Fruit fly (Drosophila melanogaster): ENCODE results near the gene CG13992.

CG13992 gene

dm6 chr2L:5972005-5972404 lies 4.5 kb upstream of the CG13992 start (continued):
- TF ChIP-seq Doc2 (GFP tag; IDR thresholded peaks at IDR 0.05) (no peak; the same call in 1 of the 2 replicates), HLH54F (GFP tag; optimal IDR thresholded peaks at IDR 0.05) (no peak), Camta (GFP tag; optimal IDR thresholded peaks at IDR 0.05) (no peak), CG18011 (GFP tag; optimal IDR thresholded peaks at IDR 0.05) (no peak), Rfx (GFP tag; IDR thresholded peaks at IDR 0.05) (peak; percentile 81), B-H2 (GFP tag; optimal IDR thresholded peaks at IDR 0.05) (no peak), gcm (GFP tag; optimal IDR thresholded peaks at IDR 0.05) (no peak), br (optimal IDR thresholded peaks at IDR 0.05) (no peak), cwo (GFP tag; optimal IDR thresholded peaks at IDR 0.05) (no peak), Dip3 (GFP tag; optimal IDR thresholded peaks at IDR 0.05) (no peak), Fer1 (GFP tag; optimal IDR thresholded peaks at IDR 0.05) (no peak), esg (GFP tag; conservative IDR thresholded peaks at IDR 0.05) (no peak; the same call in 1 of the 2 replicates), CG17802 (tag; optimal IDR thresholded peaks at IDR 0.05) (no peak), H15 (GFP tag; IDR thresholded peaks at IDR 0.05) (peak; percentile 36; the same call in 1 of the 3 replicates), Scr (GFP tag; IDR thresholded peaks at IDR 0.05; ENCODE audit: partially characterized antibody) (no peak), ftz-f1 (GFP tag; optimal IDR thresholded peaks at IDR 0.05) (no peak), NK7.1 (GFP tag; optimal IDR thresholded peaks at IDR 0.05) (no peak), lab (GFP tag; optimal IDR thresholded peaks at IDR 0.05) (peak; percentile 63), disco-r (GFP tag; optimal IDR thresholded peaks at IDR 0.05) (no peak), Hr3 (GFP tag; optimal IDR thresholded peaks at IDR 0.05) (no peak), croc (GFP tag; conservative IDR thresholded peaks at IDR 0.05) (no peak), trh (GFP tag; optimal IDR thresholded peaks at IDR 0.05) (no peak), CG8478 (optimal IDR thresholded peaks at IDR 0.05) (no peak), oc (tag; optimal IDR thresholded peaks at IDR 0.05) (peak; percentile 13), vnd (GFP tag; IDR thresholded peaks at IDR 0.05; ENCODE audit: partially characterized antibody) (no peak), CG3995 (GFP tag; optimal IDR thresholded peaks at IDR 0.05) (no peak), CG6654 (GFP tag; optimal IDR thresholded peaks at IDR 0.05) (no peak), CG2889 (GFP tag; IDR thresholded peaks at IDR 0.05) (no peak), CG31388 (GFP tag; optimal IDR thresholded peaks at IDR 0.05) (no peak), CG7357 (GFP tag; IDR thresholded peaks at IDR 0.05) (no peak), CG8281 (tag; optimal IDR thresholded peaks at IDR 0.05) (no peak), Eip74EF (GFP tag; optimal IDR thresholded peaks at IDR 0.05) (no peak), zen2 (GFP tag; IDR thresholded peaks at IDR 0.05; ENCODE audit: partially characterized antibody) (no peak), Sry-β (GFP tag; optimal IDR thresholded peaks at IDR 0.05) (no peak), CG32772 (GFP tag; IDR thresholded peaks at IDR 0.05) (no peak), ttk (GFP tag; IDR thresholded peaks at IDR 0.05) (peak; percentile 39; the same call in 1 of the 2 replicates), Pdp1 (GFP tag; optimal IDR thresholded peaks at IDR 0.05) (peak in 1 of 2 experiments; percentile 8), CG11696 (GFP tag; IDR thresholded peaks at IDR 0.05) (peak; percentile 53; the same call in 1 of the 2 replicates), zfh2 (GFP tag; optimal IDR thresholded peaks at IDR 0.05) (peak; percentile 26), CG8924 (tag; optimal IDR thresholded peaks at IDR 0.05) (no peak), Taf1 (GFP tag; IDR thresholded peaks at IDR 0.05) (peak; percentile 40; the same call in 1 of the 2 replicates), pfk (GFP tag; optimal IDR thresholded peaks at IDR 0.05) (no peak), CG10209 (GFP tag; optimal IDR thresholded peaks at IDR 0.05) (peak; percentile 51), bowl (GFP tag; IDR thresholded peaks at IDR 0.05) (no peak), ase (GFP tag; IDR thresholded peaks at IDR 0.05) (no peak), HmgZ (tag; optimal IDR thresholded peaks at IDR 0.05) (peak; percentile 17), sqz (GFP tag; optimal IDR thresholded peaks at IDR 0.05) (no peak), Ada2b (GFP tag; IDR thresholded peaks at IDR 0.05) (peak; percentile 35; the same call in 1 of the 2 replicates), Myb (GFP tag; optimal IDR thresholded peaks at IDR 0.05) (no peak), CG13296 (GFP tag; optimal IDR thresholded peaks at IDR 0.05) (no peak), gt (GFP tag; IDR thresholded peaks at IDR 0.05) (no peak)
